Worm (Caenorhabditis elegans) whole organism, mixed stage, embryonic: ENCODE results near the gene ugt-41.

Source experiments
- M03D4.4 ChIP-seq: sonication (generic microtip); optimal IDR thresholded peaks from 2 replicates; lab custom pipeline; 2017; ENCODE audit warnings: mild to moderate bottlenecking, missing genetic modification characterization, missing compliant biosample characterization
- bed-3 ChIP-seq: fragments of 200-800 bp; sonication (Bioruptor generic); optimal IDR thresholded peaks from 3 replicates; lab custom pipeline; 2018; ENCODE audit warnings: mild to moderate bottlenecking, missing genetic modification characterization, moderate library complexity, missing compliant biosample characterization
- blmp-1 ChIP-seq: fragments of 150-350 bp; optimal IDR thresholded peaks from 2 replicates; lab custom pipeline; 2014; ENCODE audit warnings: missing biosample characterization, missing genetic modification characterization
- ceh-39 ChIP-seq: fragments of 150-350 bp; optimal IDR thresholded peaks from 2 replicates; lab custom pipeline; 2014; ENCODE audit warnings: missing biosample characterization, missing genetic modification characterization
- ceh-43 ChIP-seq: fragments of 200-800 bp; sonication (Bioruptor generic); optimal IDR thresholded peaks from 2 replicates; lab custom pipeline; 2018; ENCODE audit warnings: mild to moderate bottlenecking, missing genetic modification characterization, moderate library complexity, missing compliant biosample characterization
- ceh-83 ChIP-seq: fragments of 200-800 bp; sonication (Bioruptor generic); optimal IDR thresholded peaks from 2 replicates; lab custom pipeline; 2018; ENCODE audit warnings: mild to moderate bottlenecking, missing genetic modification characterization, missing compliant biosample characterization
- ces-1 ChIP-seq: fragments of 150-350 bp; optimal IDR thresholded peaks from 2 replicates; lab custom pipeline; 2014; ENCODE audit warnings: missing biosample characterization, missing genetic modification reagents, missing genetic modification characterization
- cnd-1 ChIP-seq: fragments of 200-800 bp; sonication (Bioruptor generic); optimal IDR thresholded peaks from 2 replicates; lab custom pipeline; 2018; ENCODE audit warnings: mild to moderate bottlenecking, missing genetic modification characterization, missing compliant biosample characterization
- elt-1 ChIP-seq: sonication (generic microtip); optimal IDR thresholded peaks from 2 replicates; lab custom pipeline; 2017; ENCODE audit warnings: missing genetic modification characterization, mild to moderate bottlenecking, missing compliant biosample characterization, antibody characterized with exemption, moderate library complexity, borderline replicate concordance; ENCODE audit not compliant: insufficient read depth
- elt-3 ChIP-seq: fragments of 150-350 bp; optimal IDR thresholded peaks from 2 replicates; lab custom pipeline; 2014; ENCODE audit warnings: missing biosample characterization, missing genetic modification characterization
- flh-1 ChIP-seq: fragments of 200-800 bp; sonication (Bioruptor generic); optimal IDR thresholded peaks from 2 replicates; lab custom pipeline; 2018; ENCODE audit warnings: mild to moderate bottlenecking, missing genetic modification characterization, moderate library complexity, missing compliant biosample characterization
- ham-2 ChIP-seq: fragments of 200-800 bp; sonication (Bioruptor generic); optimal IDR thresholded peaks from 2 replicates; lab custom pipeline; 2018; ENCODE audit warnings: mild to moderate bottlenecking, missing genetic modification characterization, missing compliant biosample characterization
- hlh-1 ChIP-seq: fragments of 150-350 bp; optimal IDR thresholded peaks from 2 replicates; lab custom pipeline; 2014; ENCODE audit warnings: missing biosample characterization, missing genetic modification reagents, missing genetic modification characterization
- lin-13 ChIP-seq: fragments of 150-350 bp; optimal IDR thresholded peaks from 2 replicates; lab custom pipeline; 2014; ENCODE audit warnings: missing biosample characterization, missing genetic modification characterization
- lin-32 ChIP-seq: fragments of 200-800 bp; sonication (Bioruptor generic); optimal IDR thresholded peaks from 2 replicates; lab custom pipeline; 2018; ENCODE audit warnings: mild to moderate bottlenecking, missing genetic modification characterization, missing compliant biosample characterization
- lsy-2 ChIP-seq: fragments of 150-350 bp; optimal IDR thresholded peaks from 2 replicates; lab custom pipeline; 2014; ENCODE audit warnings: missing biosample characterization, missing genetic modification characterization
- mab-5 ChIP-seq: fragments of 150-350 bp; optimal IDR thresholded peaks from 2 replicates; lab custom pipeline; 2014; ENCODE audit warnings: missing biosample characterization, missing genetic modification characterization
- mep-1 ChIP-seq: fragments of 150-350 bp; optimal IDR thresholded peaks from 2 replicates; lab custom pipeline; 2017; ENCODE audit warnings: missing biosample characterization, missing genetic modification reagents, missing genetic modification characterization, inconsistent platforms
- mls-2 ChIP-seq: sonication (generic microtip); optimal IDR thresholded peaks from 2 replicates; lab custom pipeline; 2016; ENCODE audit warnings: mild to moderate bottlenecking, missing genetic modification characterization, moderate library complexity, missing compliant biosample characterization
- nhr-12 ChIP-seq: fragments of 150-350 bp; optimal IDR thresholded peaks from 2 replicates; lab custom pipeline; 2014; ENCODE audit warnings: missing biosample characterization, missing genetic modification characterization
- nhr-2 ChIP-seq: fragments of 150-350 bp; optimal IDR thresholded peaks from 2 replicates; lab custom pipeline; 2014; ENCODE audit warnings: missing biosample characterization, missing genetic modification characterization
- nhr-237 ChIP-seq: fragments of 150-350 bp; optimal IDR thresholded peaks from 2 replicates; lab custom pipeline; 2014; ENCODE audit warnings: missing biosample characterization, missing genetic modification characterization
- nhr-28 ChIP-seq: fragments of 150-350 bp; optimal IDR thresholded peaks from 2 replicates; lab custom pipeline; 2014; ENCODE audit warnings: missing biosample characterization, missing genetic modification characterization
- nhr-76 ChIP-seq: sonication (generic microtip); optimal IDR thresholded peaks from 2 replicates; lab custom pipeline; 2017; ENCODE audit warnings: missing biosample characterization, missing genetic modification characterization
- pha-4 ChIP-seq: fragments of 150-350 bp; optimal IDR thresholded peaks from 2 replicates; lab custom pipeline; 2018; ENCODE audit warnings: missing biosample characterization, missing genetic modification reagents, missing genetic modification characterization
- sem-2 ChIP-seq: fragments of 200-800 bp; sonication (Bioruptor generic); optimal IDR thresholded peaks from 2 replicates; lab custom pipeline; 2018; ENCODE audit warnings: mild to moderate bottlenecking, missing genetic modification characterization, missing compliant biosample characterization
- snpc-4 ChIP-seq: fragments of 150-350 bp; optimal IDR thresholded peaks from 2 replicates; lab custom pipeline; 2014; ENCODE audit warnings: missing biosample characterization, missing genetic modification characterization
- sptf-1 ChIP-seq: sonication (generic microtip); optimal IDR thresholded peaks from 2 replicates; lab custom pipeline; 2017; ENCODE audit warnings: mild to moderate bottlenecking, missing genetic modification characterization, moderate library complexity, missing compliant biosample characterization
- tbx-8 ChIP-seq: fragments of 200-800 bp; sonication (Bioruptor generic); optimal IDR thresholded peaks from 2 replicates; lab custom pipeline; 2018; ENCODE audit warnings: mild to moderate bottlenecking, missing genetic modification characterization, moderate library complexity, missing compliant biosample characterization
- unc-120 ChIP-seq: sonication (generic microtip); optimal IDR thresholded peaks from 2 replicates; lab custom pipeline; 2017; ENCODE audit warnings: missing genetic modification characterization, missing compliant biosample characterization; ENCODE audit not compliant: poor library complexity, severe bottlenecking
- unc-39 ChIP-seq: fragments of 150-350 bp; optimal IDR thresholded peaks from 2 replicates; lab custom pipeline; 2014; ENCODE audit warnings: missing biosample characterization, missing genetic modification characterization
- unc-62 ChIP-seq: fragments of 150-350 bp; optimal IDR thresholded peaks from 2 replicates; lab custom pipeline; 2014; ENCODE audit warnings: missing biosample characterization, missing genetic modification reagents, missing genetic modification characterization
- zip-8 ChIP-seq: fragments of 150-350 bp; optimal IDR thresholded peaks from 2 replicates; lab custom pipeline; 2014; ENCODE audit warnings: missing biosample characterization, missing genetic modification characterization
- ztf-11 ChIP-seq: fragments of 150-350 bp; optimal IDR thresholded peaks from 2 replicates; lab custom pipeline; 2014; ENCODE audit warnings: missing biosample characterization, missing genetic modification characterization

Gene ugt-41

ce11 chrV:7123979-7124378 is 39.4 kb downstream of the ugt-41 start:
- no peak for TF ChIP-seq unc-39
- no peak for TF ChIP-seq ceh-39 (tag; lab: Kevin White, UChicago)
- no peak for TF ChIP-seq mep-1 (tag; lab: Kevin White, UChicago)
- no peak for TF ChIP-seq mab-5 (tag; lab: Kevin White, UChicago)
- no peak for TF ChIP-seq ztf-11
- no peak for TF ChIP-seq mls-2 (tag; lab: Kevin White, UChicago)
- no peak for TF ChIP-seq cnd-1 (tag; lab: Kevin White, UChicago)
- TF ChIP-seq lsy-2 (tag; lab: Kevin White, UChicago), result no peak
- TF ChIP-seq bed-3 (GFP tag; lab: Kevin White, UChicago), result no peak
- TF ChIP-seq ham-2 (GFP tag; lab: Kevin White, UChicago), result no peak
- TF ChIP-seq sem-2 (GFP tag; lab: Kevin White, UChicago), result no peak
- TF ChIP-seq sptf-1 (tag; lab: Kevin White, UChicago), result no peak
- no peak for TF ChIP-seq nhr-237 (tag; lab: Kevin White, UChicago)
- no peak for TF ChIP-seq nhr-28
- no peak for TF ChIP-seq tbx-8
- TF ChIP-seq ceh-43 (GFP tag; lab: Kevin White, UChicago), result no peak
- TF ChIP-seq elt-3 (tag; lab: Kevin White, UChicago), result no peak
- no peak for TF ChIP-seq M03D4.4
- TF ChIP-seq zip-8 (tag; lab: Kevin White, UChicago), result no peak
- TF ChIP-seq, all 35 proteins: peak for 0

- TF ChIP-seq zip-8 (tag; lab: Kevin White, UChicago) (no peak), nhr-76 (tag; lab: Kevin White, UChicago) (no peak), ces-1 (no peak), hlh-1 (tag; lab: Kevin White, UChicago) (no peak), lin-32 (GFP tag; lab: Kevin White, UChicago) (no peak), sptf-1 (tag; lab: Kevin White, UChicago) (no peak), cnd-1 (tag; lab: Kevin White, UChicago) (no peak), mls-2 (tag; lab: Kevin White, UChicago) (no peak), nhr-12 (tag; lab: Kevin White, UChicago) (no peak), ztf-11 (no peak), pha-4 (tag; lab: Kevin White, UChicago) (no peak), unc-62 (no peak), flh-1 (GFP tag; lab: Kevin White, UChicago) (no peak), snpc-4 (tag; lab: Kevin White, UChicago) (no peak), unc-39 (no peak)
- TF ChIP-seq, all 35 proteins: peak for 0
These were observed 40.1 kb downstream of the ugt-41 start, which contains the start of gene lmd-5 for ce11 chrV:7123188-7123708. lmd-5 (plus strand) TSS chrV:7123658.

- TF ChIP-seq ham-2 (GFP tag; lab: Kevin White, UChicago) (no peak), bed-3 (GFP tag; lab: Kevin White, UChicago) (no peak), M03D4.4 (no peak), blmp-1 (tag; lab: Kevin White, UChicago) (no peak), ceh-43 (GFP tag; lab: Kevin White, UChicago) (no peak), unc-120 (tag; lab: Kevin White, UChicago) (no peak), elt-3 (tag; lab: Kevin White, UChicago) (no peak), lin-13 (tag; lab: Kevin White, UChicago) (no peak), ceh-83 (GFP tag; lab: Kevin White, UChicago) (no peak), unc-62 (no peak), nhr-12 (tag; lab: Kevin White, UChicago) (no peak), mab-5 (tag; lab: Kevin White, UChicago) (no peak), snpc-4 (tag; lab: Kevin White, UChicago) (no peak), ces-1 (no peak)
These were observed 43.2 kb downstream of the ugt-41 start, which contains the start of gene srx-34 for ce11 chrV:7120168-7120567. srx-34 (minus strand) TSS chrV:7120268.

- TF ChIP-seq elt-3 (tag; lab: Kevin White, UChicago) (no peak), ceh-39 (tag; lab: Kevin White, UChicago) (no peak), unc-39 (no peak)
These were observed 44.6 kb downstream of the ugt-41 start, which contains the start of gene srx-33 for ce11 chrV:7118796-7119195. srx-33 (minus strand) TSS chrV:7118896.

ce11 chrV:7112223-7112622 is 51.2 kb downstream of the ugt-41 start:
- TF ChIP-seq nhr-237 (tag; lab: Kevin White, UChicago), result no peak
- no peak for TF ChIP-seq mep-1 (tag; lab: Kevin White, UChicago)
- no peak for TF ChIP-seq unc-39
- TF ChIP-seq nhr-2, result no peak
- no peak for TF ChIP-seq sptf-1 (tag; lab: Kevin White, UChicago)
- no peak for TF ChIP-seq cnd-1 (tag; lab: Kevin White, UChicago)
- TF ChIP-seq ceh-83 (GFP tag; lab: Kevin White, UChicago), result no peak
- TF ChIP-seq elt-1 (tag; lab: Kevin White, UChicago), result no peak
- no peak for TF ChIP-seq hlh-1 (tag; lab: Kevin White, UChicago)
- TF ChIP-seq lin-32 (GFP tag; lab: Kevin White, UChicago), result no peak
- TF ChIP-seq nhr-12 (tag; lab: Kevin White, UChicago), result no peak
- TF ChIP-seq nhr-28, result no peak
- TF ChIP-seq mab-5 (tag; lab: Kevin White, UChicago), result no peak
- no peak for TF ChIP-seq flh-1 (GFP tag; lab: Kevin White, UChicago)
- no peak for TF ChIP-seq lin-13 (tag; lab: Kevin White, UChicago)
- no peak for TF ChIP-seq ces-1
- TF ChIP-seq, all 35 proteins: peak for 0
